Worm (Caenorhabditis elegans): ENCODE measurements around the gene ntl-4.
"Not testable (repeated sequence)": the region's sequence is repeated elsewhere in the genome, so short reads cannot be mapped to it uniquely, and the experiment has no call there.

The ntl-4 gene

ce11 chrIV:7946899-7947499 lies 36.6 kb downstream of the ntl-4 start, which contains the start of gene F20D12.12 (continued):
- TF ChIP-seq ceh-44 (GFP tag; IDR thresholded peaks at IDR 0.05): peak; percentile 96
- TF ChIP-seq rbr-2 (tag; optimal IDR thresholded peaks at IDR 0.05): peak; percentile 74
- peak; percentile 79 for TF ChIP-seq T20F7.1 (GFP tag; optimal IDR thresholded peaks at IDR 0.05)
- TF ChIP-seq duxl-1 (tag; optimal IDR thresholded peaks at IDR 0.05; ENCODE audit: poor library complexity): peak; percentile 5
- peak; percentile 87; the same call in 1 of the 2 replicates for TF ChIP-seq tra-1 (GFP tag; IDR thresholded peaks at IDR 0.05)
- peak; percentile 45 for TF ChIP-seq mep-1 (tag; optimal IDR thresholded peaks at IDR 0.05)
- peak; percentile 29 for TF ChIP-seq spr-1 (tag; optimal IDR thresholded peaks at IDR 0.05)
- TF ChIP-seq hlh-30 (tag; optimal IDR thresholded peaks at IDR 0.05; ENCODE audit: insufficient read depth): peak; percentile 48
- peak; percentile 87 for TF ChIP-seq ctbp-1 (GFP tag; IDR thresholded peaks at IDR 0.05)
- TF ChIP-seq ZK337.2 (GFP tag; IDR thresholded peaks at IDR 0.05): peak; percentile 85
- TF ChIP-seq mes-2 (tag; optimal IDR thresholded peaks at IDR 0.05; ENCODE audit: poor library complexity, severe bottlenecking): peak; percentile 91
- peak; percentile 83; the same call in 1 of the 2 replicates for TF ChIP-seq nhr-42 (GFP tag; IDR thresholded peaks at IDR 0.05)
- 0 out of 2 replicates have a peak, but pooled peaks have one; percentile 39 for TF ChIP-seq Y75B8A.6 (GFP tag; IDR thresholded peaks at IDR 0.05)
- TF ChIP-seq mxl-3 (GFP tag; optimal IDR thresholded peaks at IDR 0.05): peak; percentile 30
- TF ChIP-seq hmg-1.1 (GFP tag; IDR thresholded peaks at IDR 0.05): peak; percentile 94
- TF ChIP-seq aha-1 (tag): peak; percentile 95

ce11 chrIV:7948290-7948689 lies 37.9 kb downstream of the ntl-4 start, which contains the start of gene mcm-3AP:
mcm-3AP (plus strand) TSS chrIV:7948672.
- TF ChIP-seq arid-1 (GFP tag; conservative IDR thresholded peaks at IDR 0.05) (0 out of 2 replicates have a peak, but pooled peaks have one; percentile 15), hmg-1.1 (GFP tag; IDR thresholded peaks at IDR 0.05) (peak; percentile 79), T20F7.1 (GFP tag; optimal IDR thresholded peaks at IDR 0.05) (peak; percentile 48), mes-2 (tag; optimal IDR thresholded peaks at IDR 0.05; ENCODE audit: poor library complexity, severe bottlenecking) (peak; percentile 59), dmd-9 (GFP tag; IDR thresholded peaks at IDR 0.05) (peak; percentile 54; the same call in 1 of the 2 replicates), ctbp-1 (GFP tag; IDR thresholded peaks at IDR 0.05) (0 out of 2 replicates have a peak, but pooled peaks have one; percentile 41), pha-4 (GFP tag; IDR thresholded peaks at IDR 0.05) (0 out of 2 replicates have a peak, but pooled peaks have one; percentile 36), ceh-44 (GFP tag; IDR thresholded peaks at IDR 0.05) (peak; percentile 49; the same call in 1 of the 2 replicates), snpc-1.2 (GFP tag; IDR thresholded peaks at IDR 0.05) (peak; percentile 50), vab-7 (GFP tag; IDR thresholded peaks at IDR 0.05) (peak; percentile 83), egl-43 (GFP tag; IDR thresholded peaks at IDR 0.05) (peak; percentile 72), T26A8.4 (GFP tag; IDR thresholded peaks at IDR 0.05) (peak; percentile 30; the same call in 1 of the 2 replicates), unc-130 (GFP tag; optimal IDR thresholded peaks at IDR 0.05) (peak; percentile 11), tra-1 (GFP tag; IDR thresholded peaks at IDR 0.05) (0 out of 2 replicates have a peak, but pooled peaks have one; percentile 48), nhr-42 (GFP tag; IDR thresholded peaks at IDR 0.05) (0 out of 2 replicates have a peak, but pooled peaks have one; percentile 25), ceh-20 (GFP tag; IDR thresholded peaks at IDR 0.05) (peak; percentile 60; the same call in 1 of the 2 replicates), set-16 (GFP tag; IDR thresholded peaks at IDR 0.05) (peak; percentile 34; the same call in 1 of the 2 replicates), lin-38 (GFP tag; IDR thresholded peaks at IDR 0.05) (peak; percentile 75), lsy-2 (tag; optimal IDR thresholded peaks at IDR 0.05) (peak in 1 of 2 experiments; percentile 66), Y48G9A.11 (GFP tag; IDR thresholded peaks at IDR 0.05) (peak; percentile 49)
- TF ChIP-seq pha-4 (tag; optimal IDR thresholded peaks at IDR 0.05): not testable (repeated sequence)

DNA sequence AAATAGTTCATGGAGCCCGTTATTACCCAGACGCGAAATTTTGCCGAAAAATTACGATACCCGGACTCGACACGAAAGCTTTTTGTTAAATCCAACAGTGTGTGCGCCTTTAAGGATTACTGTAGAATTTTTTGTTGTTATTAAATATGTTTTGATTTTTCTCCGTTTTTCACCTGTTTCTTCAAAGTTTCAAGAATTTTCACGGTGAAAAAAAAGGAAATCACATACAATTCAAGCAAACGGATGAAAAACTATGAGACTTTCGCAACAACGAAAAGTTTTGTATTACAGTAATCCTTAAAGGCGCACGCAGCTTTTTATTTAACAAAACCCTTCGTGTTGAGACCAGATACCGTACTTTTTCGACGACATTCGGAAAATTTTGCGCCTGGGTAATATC lies 43.6 kb downstream of the ntl-4 start:
- TF ChIP-seq set-16 (GFP tag; IDR thresholded peaks at IDR 0.05): no peak
- no peak for TF ChIP-seq sdz-12 (GFP tag; optimal IDR thresholded peaks at IDR 0.05)
- TF ChIP-seq F26F4.8 (GFP tag; conservative IDR thresholded peaks at IDR 0.05): no peak
- TF ChIP-seq unc-62 (GFP tag; optimal IDR thresholded peaks at IDR 0.05 in 1 of 2): peak in 1 of 2 experiments; percentile 80
- no peak for TF ChIP-seq unc-62 (tag; optimal IDR thresholded peaks at IDR 0.05)
- no peak for TF ChIP-seq R02D3.7 (tag; optimal IDR thresholded peaks at IDR 0.05)
- TF ChIP-seq F10B5.3 (tag; optimal IDR thresholded peaks at IDR 0.05): no peak
- TF ChIP-seq fkh-10 (GFP tag; optimal IDR thresholded peaks at IDR 0.05): no peak

Data from whole organism, L4 larva.